Fruit fly (Drosophila melanogaster) whole organism, embryonic: ENCODE results near the gene CG12814.

Experiments
- Aef1 ChIP-seq: fragments of 200-800 bp; sonication (Bioruptor generic); IDR thresholded peaks from 3 replicates; pipeline ENCODE4 v1.3.6; 2022; ENCODE audit warnings: missing biosample characterization, missing genetic modification characterization
- Atf6 ChIP-seq: fragments of 200-800 bp; sonication (Bioruptor generic); IDR thresholded peaks from 2 replicates; pipeline ENCODE4 v1.3.6; 2022; ENCODE audit warnings: missing biosample characterization, missing genetic modification characterization
- B-H1 ChIP-seq: fragments of 200-800 bp; sonication (Bioruptor generic); IDR thresholded peaks from 3 replicates; pipeline ENCODE4 v1.3.6; 2022; ENCODE audit warnings: missing biosample characterization, missing genetic modification characterization
- Bdp1 ChIP-seq: fragments of 200-800 bp; sonication (Bioruptor generic); optimal IDR thresholded peaks from 3 replicates; lab custom pipeline; 2016; ENCODE audit warnings: missing biosample characterization, missing genetic modification characterization
- C15 ChIP-seq: fragments of 200-800 bp; sonication (Bioruptor generic); IDR thresholded peaks from 3 replicates; pipeline ENCODE4 v1.3.6; 2022; ENCODE audit warnings: missing biosample characterization, missing genetic modification characterization
- CG10462 ChIP-seq: fragments of 200-800 bp; sonication (Bioruptor generic); optimal IDR thresholded peaks from 2 replicates; lab custom pipeline; 2016; ENCODE audit warnings: missing biosample characterization, missing genetic modification characterization
- CG10543 ChIP-seq: fragments of 200-800 bp; sonication (Bioruptor generic); optimal IDR thresholded peaks from 3 replicates; lab custom pipeline; 2017; ENCODE audit warnings: missing biosample characterization, mild to moderate bottlenecking, missing genetic modification characterization, moderate library complexity
- CG10654 ChIP-seq: fragments of 200-800 bp; sonication (Bioruptor generic); optimal IDR thresholded peaks from 2 replicates; lab custom pipeline; 2016; ENCODE audit warnings: missing biosample characterization, missing genetic modification characterization
- CG11398 ChIP-seq: fragments of 200-800 bp; sonication (Bioruptor generic); optimal IDR thresholded peaks from 2 replicates; lab custom pipeline; 2016; ENCODE audit warnings: missing biosample characterization, missing genetic modification characterization
- CG12155 ChIP-seq: fragments of 200-800 bp; sonication (Bioruptor generic); optimal IDR thresholded peaks from 3 replicates; lab custom pipeline; 2016; ENCODE audit warnings: missing biosample characterization, missing genetic modification characterization
- CG13624 ChIP-seq: fragments of 200-800 bp; sonication (Bioruptor generic); optimal IDR thresholded peaks from 2 replicates; lab custom pipeline; 2016; ENCODE audit warnings: missing biosample characterization, missing genetic modification characterization
- CG15073 ChIP-seq: fragments of 200-800 bp; sonication (Bioruptor generic); optimal IDR thresholded peaks from 2 replicates; lab custom pipeline; 2016; ENCODE audit warnings: missing biosample characterization, missing genetic modification characterization
- CG1647 ChIP-seq: fragments of 200-800 bp; sonication (Bioruptor generic); optimal IDR thresholded peaks from 3 replicates; lab custom pipeline; 2016; ENCODE audit warnings: missing biosample characterization, missing genetic modification characterization
- CG17802 ChIP-seq: fragments of 200-800 bp; sonication (Bioruptor generic); optimal IDR thresholded peaks from 2 replicates; lab custom pipeline; 2018; ENCODE audit warnings: missing biosample characterization, mild to moderate bottlenecking, missing genetic modification characterization, moderate library complexity
- CG18619 ChIP-seq: fragments of 200-800 bp; sonication (Bioruptor generic); optimal IDR thresholded peaks from 3 replicates; lab custom pipeline; 2017; ENCODE audit warnings: missing biosample characterization, mild to moderate bottlenecking, missing genetic modification characterization
- CG18764 ChIP-seq: fragments of 200-800 bp; sonication (Bioruptor generic); optimal IDR thresholded peaks from 3 replicates; lab custom pipeline; 2016; ENCODE audit warnings: missing biosample characterization, missing genetic modification characterization
- CG2120 ChIP-seq: fragments of 200-800 bp; sonication (Bioruptor generic); optimal IDR thresholded peaks from 3 replicates; lab custom pipeline; 2016; ENCODE audit warnings: missing biosample characterization, missing genetic modification characterization
- CG31224 ChIP-seq: fragments of 200-800 bp; sonication (Bioruptor generic); IDR thresholded peaks from 2 replicates; pipeline ENCODE4 v1.3.6; 2022; ENCODE audit warnings: missing biosample characterization, missing genetic modification characterization
- CG3163 ChIP-seq: fragments of 200-800 bp; sonication (Bioruptor generic); optimal IDR thresholded peaks from 3 replicates; lab custom pipeline; 2016; ENCODE audit warnings: missing biosample characterization, missing genetic modification characterization
- CG4820 ChIP-seq: fragments of 200-800 bp; sonication (Bioruptor generic); optimal IDR thresholded peaks from 3 replicates; lab custom pipeline; 2016; ENCODE audit warnings: missing biosample characterization, missing genetic modification characterization
- CG7928 ChIP-seq: fragments of 200-800 bp; sonication (Bioruptor generic); optimal IDR thresholded peaks from 2 replicates; lab custom pipeline; 2017; ENCODE audit warnings: missing biosample characterization, mild to moderate bottlenecking, missing genetic modification characterization
- CG9727 ChIP-seq: fragments of 200-800 bp; sonication (Bioruptor generic); optimal IDR thresholded peaks from 3 replicates; lab custom pipeline; 2017; ENCODE audit warnings: missing biosample characterization, mild to moderate bottlenecking, missing genetic modification characterization
- D19A ChIP-seq: fragments of 200-800 bp; optimal IDR thresholded peaks from 3 replicates; lab custom pipeline; 2019; ENCODE audit warnings: missing biosample characterization, mild to moderate bottlenecking, missing genetic modification characterization, moderate library complexity
- Dll ChIP-seq: fragments of 200-800 bp; sonication (Bioruptor generic); IDR thresholded peaks from 4 replicates; pipeline ENCODE4 v1.3.6; 2022; ENCODE audit warnings: missing biosample characterization, missing genetic modification characterization; ENCODE audit not compliant: partially characterized antibody
- Gsc ChIP-seq: fragments of 200-800 bp; sonication (Bioruptor generic); IDR thresholded peaks from 2 replicates; pipeline ENCODE4 v1.3.6; 2022; ENCODE audit warnings: missing biosample characterization, missing genetic modification characterization
- Spps ChIP-seq: fragments of 200-800 bp; sonication (Bioruptor generic); optimal IDR thresholded peaks from 2 replicates; lab custom pipeline; 2018; ENCODE audit warnings: missing biosample characterization, mild to moderate bottlenecking, missing genetic modification characterization
- Sry-β ChIP-seq: fragments of 200-800 bp; sonication (Bioruptor generic); optimal IDR thresholded peaks from 2 replicates; lab custom pipeline; 2018; ENCODE audit warnings: missing biosample characterization, mild to moderate bottlenecking, missing genetic modification characterization, moderate library complexity
- Tbp ChIP-seq: fragments of >200 bp; optimal IDR thresholded peaks from 2 replicates; lab custom pipeline; 2018; ENCODE audit warnings: missing biosample characterization, missing genetic modification characterization
- abd-A ChIP-seq: fragments of 200-800 bp; sonication (Bioruptor generic); optimal IDR thresholded peaks from 3 replicates; lab custom pipeline; 2019; ENCODE audit warnings: missing biosample characterization, mild to moderate bottlenecking, missing genetic modification characterization, moderate library complexity
- chif ChIP-seq, 2 experiments: fragments of 200-800 bp; sonication (Bioruptor generic); optimal IDR thresholded peaks; 3 replicates each; lab custom pipeline; 2016; ENCODE audit warnings: missing biosample characterization in 2 of 2, missing genetic modification characterization in 2 of 2
- chm ChIP-seq: fragments of 200-800 bp; sonication (Bioruptor generic); IDR thresholded peaks from 2 replicates; pipeline ENCODE4 v1.3.6; 2022; ENCODE audit warnings: missing biosample characterization, missing genetic modification characterization
- chn ChIP-seq: fragments of 200-800 bp; sonication (Bioruptor generic); optimal IDR thresholded peaks from 2 replicates; lab custom pipeline; 2016; ENCODE audit warnings: missing biosample characterization, missing genetic modification characterization
- crp ChIP-seq, 2 experiments: fragments of 200-800 bp; sonication (Bioruptor generic); optimal IDR thresholded peaks; 2 replicates in 1 of 2; 3 replicates in 1 of 2; lab custom pipeline; 2017; ENCODE audit warnings: missing biosample characterization in 2 of 2, missing genetic modification characterization in 2 of 2, mild to moderate bottlenecking in 1 of 2, moderate library complexity in 1 of 2
- dan ChIP-seq: fragments of 200-800 bp; sonication (Bioruptor generic); IDR thresholded peaks from 2 replicates; pipeline ENCODE4 v1.3.6; 2022; ENCODE audit warnings: missing biosample characterization, missing genetic modification characterization
- dmrt11E ChIP-seq: fragments of 200-800 bp; sonication (Bioruptor generic); optimal IDR thresholded peaks from 3 replicates; lab custom pipeline; 2018; ENCODE audit warnings: missing biosample characterization, mild to moderate bottlenecking, missing genetic modification characterization, moderate library complexity
- dmrt99B ChIP-seq: fragments of 200-800 bp; sonication (Bioruptor generic); optimal IDR thresholded peaks from 2 replicates; lab custom pipeline; 2018; ENCODE audit warnings: missing biosample characterization, mild to moderate bottlenecking, missing genetic modification characterization, moderate library complexity
- dpn ChIP-seq, 2 experiments: fragments of 200-800 bp; sonication (Bioruptor generic); optimal IDR thresholded peaks; 3 replicates each; lab custom pipeline; 2016; ENCODE audit warnings: missing biosample characterization in 2 of 2, missing genetic modification characterization in 2 of 2
- en ChIP-seq: fragments of 200-800 bp; sonication (Bioruptor generic); optimal IDR thresholded peaks from 2 replicates; lab custom pipeline; 2016; ENCODE audit warnings: missing biosample characterization, missing genetic modification characterization
- esg ChIP-seq: fragments of 200-800 bp; sonication (Bioruptor generic); conservative IDR thresholded peaks from 2 replicates; pipeline ENCODE4 v1.3.6; 2022; ENCODE audit warnings: missing biosample characterization, missing genetic modification characterization
- insv ChIP-seq, 2 experiments: fragments of 200-800 bp; sonication (Bioruptor generic); optimal IDR thresholded peaks; 3 replicates each; lab custom pipeline; 2016 to 2018; ENCODE audit warnings: missing biosample characterization in 2 of 2, missing genetic modification characterization in 2 of 2
- jing ChIP-seq: fragments of 200-800 bp; sonication (Bioruptor generic); optimal IDR thresholded peaks from 2 replicates; lab custom pipeline; 2018; ENCODE audit warnings: missing biosample characterization, mild to moderate bottlenecking, missing genetic modification characterization
- kah ChIP-seq: fragments of 200-800 bp; sonication (Bioruptor generic); optimal IDR thresholded peaks from 2 replicates; lab custom pipeline; 2018; ENCODE audit warnings: missing biosample characterization, mild to moderate bottlenecking, missing genetic modification characterization
- maf-S ChIP-seq: fragments of 200-800 bp; sonication (Bioruptor generic); optimal IDR thresholded peaks from 2 replicates; lab custom pipeline; 2016; ENCODE audit warnings: missing biosample characterization, missing genetic modification characterization
- nerfin-2 ChIP-seq: fragments of 200-800 bp; sonication (Bioruptor generic); IDR thresholded peaks from 2 replicates; pipeline ENCODE4 v1.3.6; 2022; ENCODE audit warnings: missing biosample characterization, missing genetic modification characterization; ENCODE audit not compliant: partially characterized antibody
- pnt ChIP-seq: fragments of 200-800 bp; sonication (Bioruptor generic); optimal IDR thresholded peaks from 3 replicates; lab custom pipeline; 2016; ENCODE audit warnings: missing biosample characterization, missing genetic modification characterization
- rib ChIP-seq: fragments of 200-800 bp; sonication (Bioruptor generic); IDR thresholded peaks from 2 replicates; pipeline ENCODE4 v1.3.6; 2022; ENCODE audit warnings: missing biosample characterization, missing genetic modification characterization
- row ChIP-seq: fragments of 200-800 bp; sonication (Bioruptor generic); IDR thresholded peaks from 3 replicates; pipeline ENCODE4 v1.3.6; 2022; ENCODE audit warnings: missing biosample characterization, missing genetic modification characterization
- sima ChIP-seq: fragments of 200-800 bp; sonication (Bioruptor generic); optimal IDR thresholded peaks from 2 replicates; lab custom pipeline; 2016; ENCODE audit warnings: missing biosample characterization, missing genetic modification characterization
- sisA ChIP-seq: fragments of 200-800 bp; sonication (Bioruptor generic); IDR thresholded peaks from 2 replicates; pipeline ENCODE4 v1.3.6; 2022; ENCODE audit warnings: missing biosample characterization, missing genetic modification characterization
- tap ChIP-seq: fragments of 200-800 bp; optimal IDR thresholded peaks from 3 replicates; lab custom pipeline; 2019; ENCODE audit warnings: missing biosample characterization, mild to moderate bottlenecking, missing genetic modification characterization, moderate library complexity
- twi ChIP-seq: fragments of 200-800 bp; optimal IDR thresholded peaks from 2 replicates; lab custom pipeline; 2019; ENCODE audit warnings: missing biosample characterization, mild to moderate bottlenecking, missing genetic modification characterization, moderate library complexity
- vvl ChIP-seq: fragments of 200-800 bp; sonication (Bioruptor generic); IDR thresholded peaks from 2 replicates; pipeline ENCODE4 v1.3.6; 2022; ENCODE audit warnings: missing biosample characterization, missing genetic modification characterization
- yki ChIP-seq: fragments of >200 bp; optimal IDR thresholded peaks from 3 replicates; lab custom pipeline; 2018

The CG12814 gene

DNA sequence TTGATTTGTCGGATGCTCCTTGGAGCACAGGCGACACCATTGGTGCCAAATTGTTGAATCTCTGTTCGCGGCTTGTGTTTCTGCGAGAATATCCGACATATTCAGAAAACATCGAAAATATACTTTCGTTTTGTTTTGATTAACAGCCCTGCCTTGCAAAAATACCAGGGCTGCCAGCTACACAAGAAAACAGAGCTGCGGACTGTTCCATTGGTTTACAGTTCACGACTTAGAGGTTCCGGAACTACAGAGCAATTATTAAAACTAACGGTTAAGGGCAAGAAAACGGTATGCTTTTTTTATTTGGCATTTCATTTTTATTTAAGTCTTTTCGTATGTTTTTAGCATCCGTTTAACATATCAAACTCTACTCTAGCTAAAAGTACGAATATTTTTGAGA is 28.2 kb downstream of the CG12814 start, which contains the start of gene CG6254 (continued):
- TF ChIP-seq CG9727 (GFP tag; lab: Kevin White, UChicago) (no peak), CG10654 (GFP tag; lab: Kevin White, UChicago) (peak; percentile 18), CG1647 (GFP tag; lab: Kevin White, UChicago) (no peak), kah (no peak), sima (GFP tag; lab: Kevin White, UChicago) (no peak), CG10543 (GFP tag; lab: Kevin White, UChicago) (no peak), CG4820 (GFP tag; lab: Kevin White, UChicago) (no peak), tap (tag; lab: Kevin White, UChicago) (no peak), dpn (GFP tag; optimal IDR thresholded peaks at IDR 0.05; lab: Kevin White, UChicago) (peak in 1 of 2 experiments; percentile 47), CG17802 (tag; lab: Kevin White, UChicago) (peak; percentile 28), dan (GFP tag; lab: Robert Waterston, UW) (no peak), crp (GFP tag; optimal IDR thresholded peaks at IDR 0.05; lab: Kevin White, UChicago) (no peak), CG15073 (no peak), yki (lab: Kevin White, UChicago) (no peak), nerfin-2 (GFP tag; lab: Robert Waterston, UW) (no peak), C15 (GFP tag; lab: Robert Waterston, UW) (no peak), Sry-β (GFP tag; lab: Kevin White, UChicago) (peak; percentile 39), Aef1 (GFP tag; lab: Robert Waterston, UW) (0 out of 3 replicates have a peak, but pooled peaks have one; percentile 19), CG10462 (GFP tag; lab: Kevin White, UChicago) (peak; percentile 14), CG13624 (GFP tag; lab: Kevin White, UChicago) (peak; percentile 13), vvl (GFP tag; lab: Robert Waterston, UW) (peak; percentile 77), dmrt11E (tag; lab: Kevin White, UChicago) (peak; percentile 25), row (GFP tag; lab: Robert Waterston, UW) (peak; percentile 90), CG2120 (GFP tag; lab: Kevin White, UChicago) (peak; percentile 73), esg (GFP tag; lab: Robert Waterston, UW) (no peak), insv (GFP tag; optimal IDR thresholded peaks at IDR 0.05; lab: Kevin White, UChicago) (no peak), CG18764 (GFP tag; lab: Kevin White, UChicago) (peak; percentile 6), jing (GFP tag; lab: Kevin White, UChicago) (no peak), chif (GFP tag; optimal IDR thresholded peaks at IDR 0.05; lab: Kevin White, UChicago) (peak in 1 of 2 experiments; percentile 33), CG31224 (no peak), CG3163 (GFP tag; lab: Kevin White, UChicago) (peak; percentile 15), Atf6 (GFP tag; lab: Robert Waterston, UW) (no peak), Tbp (GFP tag; lab: Kevin White, UChicago) (no peak), CG18619 (GFP tag; lab: Kevin White, UChicago) (no peak), CG7928 (peak; percentile 100), Bdp1 (GFP tag; lab: Kevin White, UChicago) (no peak), abd-A (tag; lab: Kevin White, UChicago) (no peak), pnt (GFP tag; lab: Kevin White, UChicago) (peak; percentile 12), CG11398 (GFP tag; lab: Kevin White, UChicago) (no peak), chm (GFP tag; lab: Robert Waterston, UW) (no peak), CG12155 (GFP tag; lab: Kevin White, UChicago) (peak; percentile 28), dmrt99B (tag; lab: Kevin White, UChicago) (no peak), en (GFP tag; lab: Kevin White, UChicago) (no peak), Spps (tag; lab: Kevin White, UChicago) (no peak), Gsc (GFP tag; lab: Robert Waterston, UW) (no peak), twi (tag; lab: Kevin White, UChicago) (no peak), sisA (GFP tag; lab: Robert Waterston, UW) (0 out of 2 replicates have a peak, but pooled peaks have one; percentile 18), chn (GFP tag; lab: Kevin White, UChicago) (no peak), D19A (tag; lab: Kevin White, UChicago) (no peak), B-H1 (GFP tag; lab: Robert Waterston, UW) (no peak; the same call in 2 of the 3 replicates), maf-S (no peak), Dll (GFP tag; lab: Robert Waterston, UW) (0 out of 4 replicates have a peak, but pooled peaks have one; percentile 32), rib (no peak)
